Worm (Caenorhabditis elegans) whole organism, L4/young adult: ENCODE results near the gene txt-8.

Experiments
- W03F9.2 ChIP-seq: fragments of 150-350 bp; optimal IDR thresholded peaks from 2 replicates; lab custom pipeline; 2014; ENCODE audit warnings: missing biosample characterization, missing genetic modification characterization
- dao-5 ChIP-seq: sonication (generic microtip); optimal IDR thresholded peaks from 2 replicates; lab custom pipeline; 2016; ENCODE audit warnings: missing genotype, missing genetic modification characterization, moderate library complexity, missing compliant biosample characterization
- him-1 ChIP-seq: sonication (generic microtip); optimal IDR thresholded peaks from 2 replicates; lab custom pipeline; 2016; ENCODE audit warnings: missing genotype, missing genetic modification reagents, missing genetic modification characterization, missing compliant biosample characterization

Gene txt-8

DNA sequence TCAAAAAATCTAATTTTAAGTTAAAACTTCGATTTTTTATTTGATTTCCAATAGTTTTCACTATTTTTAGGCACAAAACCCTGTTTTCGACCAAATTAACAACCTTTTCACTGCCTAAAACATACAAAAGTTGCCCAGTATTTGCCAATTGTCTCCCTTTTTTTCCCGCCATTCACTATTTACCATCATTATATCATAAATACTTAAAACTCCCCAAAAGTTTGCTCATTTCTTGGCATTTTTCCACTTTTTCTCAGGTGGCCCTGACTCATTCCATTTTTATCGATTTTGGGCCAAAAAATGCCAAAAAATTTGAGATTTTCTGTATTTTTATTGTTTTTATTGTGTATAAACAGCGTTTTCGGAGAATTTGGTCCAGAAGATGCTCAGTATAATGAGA is at the start of gene txt-8:
Gene txt-8 (plus strand): TSS at position 301 of the 400 bp plus-strand sequence.
- TF ChIP-seq W03F9.2 (tag; lab: Kevin White, UChicago) (no peak), him-1 (tag; lab: Kevin White, UChicago) (no peak), dao-5 (tag; lab: Kevin White, UChicago) (no peak)

- TF ChIP-seq dao-5 (tag; lab: Kevin White, UChicago) (no peak), him-1 (tag; lab: Kevin White, UChicago) (no peak), W03F9.2 (tag; lab: Kevin White, UChicago) (no peak)
These were observed 49.6 kb upstream of the txt-8 start, which contains the start of gene C08E8.9 for ce11 chrV:18364558-18364957. Gene C08E8.9 (plus strand): TSS chrV:18364858.

DNA sequence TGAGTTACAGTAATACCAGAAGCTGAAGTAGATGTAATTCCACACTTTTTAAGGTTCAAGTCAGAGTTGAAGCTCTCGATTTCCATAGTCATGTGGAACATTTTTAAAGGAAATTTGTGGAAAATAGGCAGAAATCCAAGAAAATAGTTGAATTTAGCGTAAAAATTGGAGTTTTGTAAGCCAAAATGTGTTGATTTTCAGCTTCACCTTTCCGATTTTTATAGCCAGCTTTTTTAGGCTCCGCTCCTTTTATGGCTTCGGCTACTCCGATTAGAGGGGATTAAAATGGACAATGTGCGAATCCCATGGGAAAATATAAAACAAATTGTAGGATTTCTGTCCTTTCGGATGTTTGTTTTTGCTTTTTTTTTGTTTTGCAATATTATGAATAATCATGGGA is 45.8 kb upstream of the txt-8 start, which contains the start of gene C08E8.6:
Gene C08E8.6 (minus strand): TSS at position 101 of the 400 bp plus-strand sequence.
- no peak for TF ChIP-seq dao-5 (tag; lab: Kevin White, UChicago)
- TF ChIP-seq W03F9.2 (tag; lab: Kevin White, UChicago) = no peak
- TF ChIP-seq him-1 (tag; lab: Kevin White, UChicago) = no peak

- TF ChIP-seq W03F9.2 (tag; lab: Kevin White, UChicago) (no peak), him-1 (tag; lab: Kevin White, UChicago) (no peak), dao-5 (tag; lab: Kevin White, UChicago) (no peak)
These were observed 43.1 kb upstream of the txt-8 start for ce11 chrV:18371028-18371427.

DNA sequence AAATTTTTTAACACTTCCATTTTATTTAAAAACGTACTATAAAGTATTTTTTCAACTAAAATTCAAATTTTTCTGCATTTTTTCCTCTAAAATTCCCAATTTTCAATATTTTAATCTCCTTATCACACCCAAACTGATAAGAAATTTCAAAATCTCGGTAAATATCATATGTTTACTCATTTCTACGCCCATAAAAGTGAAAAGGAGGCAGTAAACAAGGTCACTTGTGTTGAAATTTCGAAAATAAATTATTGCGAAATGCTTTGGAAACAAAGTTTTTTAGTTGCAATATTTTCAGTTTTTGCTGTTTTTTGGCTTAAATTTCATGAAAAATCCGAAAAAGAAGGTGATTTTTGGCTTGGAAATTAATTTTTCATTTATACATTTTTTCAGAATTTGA is 42.6 kb upstream of the txt-8 start, which contains the start of gene C08E8.4:
Gene C08E8.4 (plus strand): TSS at position 268 of the 400 bp plus-strand sequence.
- TF ChIP-seq dao-5 (tag; lab: Kevin White, UChicago) (no peak), him-1 (tag; lab: Kevin White, UChicago) (no peak), W03F9.2 (tag; lab: Kevin White, UChicago) (no peak)

DNA sequence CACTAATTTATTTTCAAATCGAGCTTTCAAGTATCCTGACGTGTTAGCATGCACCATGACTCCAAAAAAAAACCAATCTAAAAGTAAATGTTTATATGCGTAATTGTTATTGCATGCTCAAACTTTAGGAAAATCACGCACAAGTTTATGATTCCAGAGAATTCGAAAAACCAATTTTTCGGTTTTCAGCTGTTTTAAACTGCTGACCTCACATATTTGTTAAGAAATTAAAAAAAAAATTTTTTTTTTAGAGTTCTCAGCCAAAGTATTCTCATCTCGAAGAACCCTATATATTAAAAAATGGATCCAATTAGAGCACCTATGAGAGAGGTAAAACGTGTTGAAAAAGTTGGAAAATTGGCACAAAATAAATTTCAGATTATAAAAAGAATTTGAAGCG is 40.0 kb upstream of the txt-8 start, which contains the start of gene Y51A2B.2:
Gene Y51A2B.2 (plus strand): TSS at position 301 of the 400 bp plus-strand sequence.
- TF ChIP-seq dao-5 (tag; lab: Kevin White, UChicago) (no peak), him-1 (tag; lab: Kevin White, UChicago) (no peak), W03F9.2 (tag; lab: Kevin White, UChicago) (no peak)

- TF ChIP-seq dao-5 (tag; lab: Kevin White, UChicago) (no peak), W03F9.2 (tag; lab: Kevin White, UChicago) (no peak), him-1 (tag; lab: Kevin White, UChicago) (no peak)
These were observed 38.6 kb upstream of the txt-8 start for ce11 chrV:18375551-18375950.

- no peak for TF ChIP-seq W03F9.2 (tag; lab: Kevin White, UChicago)
- TF ChIP-seq him-1 (tag; lab: Kevin White, UChicago) = no peak
- no peak for TF ChIP-seq dao-5 (tag; lab: Kevin White, UChicago)
These were observed 35.3 kb upstream of the txt-8 start, which contains the start of gene Y51A2B.8 for ce11 chrV:18378819-18379218. Gene Y51A2B.8 (plus strand): TSS chrV:18379119.

- no peak for TF ChIP-seq dao-5 (tag; lab: Kevin White, UChicago)
- no peak for TF ChIP-seq W03F9.2 (tag; lab: Kevin White, UChicago)
- TF ChIP-seq him-1 (tag; lab: Kevin White, UChicago) = no peak
These were observed 31.6 kb upstream of the txt-8 start, which contains the start of gene nhr-288 for ce11 chrV:18382590-18382989. Gene nhr-288 (minus strand): TSS chrV:18382690.

- TF ChIP-seq W03F9.2 (tag; lab: Kevin White, UChicago) (no peak), dao-5 (tag; lab: Kevin White, UChicago) (no peak), him-1 (tag; lab: Kevin White, UChicago) (no peak)
These were observed 25.1 kb upstream of the txt-8 start, which contains the start of the genes Y51A2B.4 and Y51A2B.5 for ce11 chrV:18389046-18389445. Gene Y51A2B.4 (minus strand): TSS chrV:18389146. Gene Y51A2B.5 (plus strand): TSS chrV:18389277.

- no peak for TF ChIP-seq W03F9.2 (tag; lab: Kevin White, UChicago)
- no peak for TF ChIP-seq him-1 (tag; lab: Kevin White, UChicago)
- TF ChIP-seq dao-5 (tag; lab: Kevin White, UChicago) = no peak
These were observed 19.9 kb upstream of the txt-8 start, which contains the start of gene Y51A2B.6 for ce11 chrV:18394203-18394602. Gene Y51A2B.6 (minus strand): TSS chrV:18394303.

DNA sequence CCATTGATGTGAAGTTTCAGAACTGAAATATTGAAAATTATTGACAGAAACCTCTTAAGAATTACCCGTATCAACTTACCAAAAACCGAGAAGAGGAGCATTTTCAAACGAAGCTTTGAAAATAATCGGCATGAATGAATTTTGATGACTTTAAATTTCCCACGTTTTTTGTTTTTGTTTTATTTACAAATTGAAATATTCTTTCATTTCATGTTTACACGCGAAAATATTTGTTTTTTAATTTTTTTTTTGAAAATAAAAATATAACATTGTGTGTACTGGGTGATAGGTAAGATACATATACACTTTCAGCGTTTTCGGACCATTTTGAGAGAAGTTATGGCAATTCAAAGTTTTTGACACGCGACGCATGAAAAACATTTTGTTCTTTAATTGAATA is 18.5 kb upstream of the txt-8 start, which contains the start of gene Y51A2B.9:
Gene Y51A2B.9 (minus strand): TSS at position 101 of the 400 bp plus-strand sequence.
- TF ChIP-seq dao-5 (tag; lab: Kevin White, UChicago) (no peak), him-1 (tag; lab: Kevin White, UChicago) (no peak), W03F9.2 (tag; lab: Kevin White, UChicago) (no peak)

ce11 chrV:18397814-18398213 is 16.3 kb upstream of the txt-8 start, which contains the start of gene Y51A2B.16:
Gene Y51A2B.16 (minus strand): TSS chrV:18397914.
- TF ChIP-seq dao-5 (tag; lab: Kevin White, UChicago) = no peak
- TF ChIP-seq W03F9.2 (tag; lab: Kevin White, UChicago) = no peak
- no peak for TF ChIP-seq him-1 (tag; lab: Kevin White, UChicago)

- TF ChIP-seq dao-5 (tag; lab: Kevin White, UChicago) (no peak), W03F9.2 (tag; lab: Kevin White, UChicago) (no peak), him-1 (tag; lab: Kevin White, UChicago) (no peak)
These were observed 11.4 kb upstream of the txt-8 start for ce11 chrV:18402743-18403142.
